Fruit fly (Drosophila melanogaster) whole organism, prepupa: Measurements from ENCODE around the gene CG7920.

ENCODE experiments used
- Blimp-1 ChIP-seq: fragments of 200-800 bp; sonication (Bioruptor generic); optimal IDR thresholded peaks from 3 replicates; lab custom pipeline; 2017; ENCODE audit warnings: missing biosample characterization, missing genetic modification characterization, mild to moderate bottlenecking, moderate library complexity, missing genetic modification reagents
- CG10631 ChIP-seq: fragments of 200-800 bp; sonication (Bioruptor generic); optimal IDR thresholded peaks from 2 replicates; lab custom pipeline; 2016; ENCODE audit warnings: missing biosample characterization, missing genetic modification characterization
- CG10669 ChIP-seq: fragments of 200-800 bp; sonication (Bioruptor generic); optimal IDR thresholded peaks from 3 replicates; lab custom pipeline; 2018; ENCODE audit warnings: missing biosample characterization, mild to moderate bottlenecking, missing genetic modification characterization, moderate library complexity
- CG11294 ChIP-seq: fragments of 200-800 bp; sonication (Bioruptor generic); IDR thresholded peaks from 2 replicates; pipeline ENCODE4 v1.3.6; 2022; ENCODE audit warnings: missing biosample characterization, missing genetic modification characterization
- CG11902 ChIP-seq: fragments of 200-800 bp; sonication (Bioruptor generic); optimal IDR thresholded peaks from 3 replicates; lab custom pipeline; 2016; ENCODE audit warnings: missing biosample characterization, missing genetic modification characterization
- CG15336 ChIP-seq: fragments of 200-800 bp; sonication (Bioruptor generic); IDR thresholded peaks from 2 replicates; pipeline ENCODE4 v1.3.6; 2022; ENCODE audit warnings: missing biosample characterization, missing genetic modification characterization
- CG1621 ChIP-seq: fragments of 200-800 bp; sonication (Bioruptor generic); optimal IDR thresholded peaks from 3 replicates; lab custom pipeline; 2018; ENCODE audit warnings: missing biosample characterization, mild to moderate bottlenecking, missing genetic modification characterization
- CG3032 ChIP-seq: fragments of 200-800 bp; optimal IDR thresholded peaks from 2 replicates; lab custom pipeline; 2019; ENCODE audit warnings: missing biosample characterization, mild to moderate bottlenecking, missing genetic modification characterization, moderate library complexity
- CG32006 ChIP-seq: fragments of 200-800 bp; sonication (Bioruptor generic); optimal IDR thresholded peaks from 3 replicates; lab custom pipeline; 2017; ENCODE audit warnings: missing biosample characterization, mild to moderate bottlenecking, missing genetic modification characterization
- CG4318 ChIP-seq: fragments of 200-800 bp; sonication (Bioruptor generic); optimal IDR thresholded peaks from 3 replicates; lab custom pipeline; 2017; ENCODE audit warnings: missing biosample characterization, mild to moderate bottlenecking, missing genetic modification characterization
- CG6163 ChIP-seq: fragments of 200-800 bp; sonication (Bioruptor generic); IDR thresholded peaks from 3 replicates; pipeline ENCODE4 v1.3.6; 2022; ENCODE audit warnings: missing biosample characterization, missing genetic modification characterization
- CG6792 ChIP-seq: fragments of 200-800 bp; sonication (Bioruptor generic); optimal IDR thresholded peaks from 3 replicates; lab custom pipeline; 2016; ENCODE audit warnings: missing biosample characterization, missing genetic modification characterization
- CG6808 ChIP-seq: fragments of 200-800 bp; sonication (Bioruptor generic); optimal IDR thresholded peaks from 3 replicates; lab custom pipeline; 2017; ENCODE audit warnings: missing biosample characterization, missing genetic modification characterization, mild to moderate bottlenecking, moderate library complexity, missing genetic modification reagents
- CG7368 ChIP-seq: fragments of 200-800 bp; sonication (Bioruptor generic); optimal IDR thresholded peaks from 3 replicates; lab custom pipeline; 2016; ENCODE audit warnings: missing biosample characterization, missing genetic modification characterization
- CG8119 ChIP-seq: fragments of 200-800 bp; sonication (Bioruptor generic); IDR thresholded peaks from 3 replicates; pipeline ENCODE4 v1.3.6; 2022; ENCODE audit warnings: missing biosample characterization, missing genetic modification characterization
- CG8319 ChIP-seq: fragments of 200-800 bp; sonication (Bioruptor generic); optimal IDR thresholded peaks from 3 replicates; lab custom pipeline; 2016; ENCODE audit warnings: missing biosample characterization, missing genetic modification characterization
- CG8632 ChIP-seq: fragments of 200-800 bp; sonication (Bioruptor generic); optimal IDR thresholded peaks from 3 replicates; lab custom pipeline; 2016; ENCODE audit warnings: missing biosample characterization, missing genetic modification characterization
- CG9139 ChIP-seq: fragments of 200-800 bp; sonication (Bioruptor generic); optimal IDR thresholded peaks from 3 replicates; lab custom pipeline; 2017; ENCODE audit warnings: missing biosample characterization, mild to moderate bottlenecking, missing genetic modification characterization
- Eip93F ChIP-seq: fragments of 200-800 bp; sonication (Bioruptor generic); optimal IDR thresholded peaks from 2 replicates; lab custom pipeline; 2016; ENCODE audit warnings: missing biosample characterization, mild to moderate bottlenecking, missing genetic modification characterization
- Ets21C ChIP-seq: fragments of 200-800 bp; sonication (Bioruptor generic); optimal IDR thresholded peaks from 3 replicates; lab custom pipeline; 2016; ENCODE audit warnings: missing biosample characterization, missing genetic modification characterization
- Ets96B ChIP-seq: fragments of 200-800 bp; optimal IDR thresholded peaks from 2 replicates; lab custom pipeline; 2019; ENCODE audit warnings: missing biosample characterization, mild to moderate bottlenecking, missing genetic modification characterization, moderate library complexity
- Gug ChIP-seq: fragments of 200-800 bp; sonication (Bioruptor generic); IDR thresholded peaks from 2 replicates; pipeline ENCODE4 v1.3.6; 2022; ENCODE audit warnings: missing biosample characterization, missing genetic modification characterization
- Hr39 ChIP-seq: fragments of 200-800 bp; sonication (Bioruptor generic); optimal IDR thresholded peaks from 2 replicates; lab custom pipeline; 2016; ENCODE audit warnings: missing biosample characterization, missing genetic modification characterization
- Lpt ChIP-seq: fragments of 200-800 bp; sonication (Bioruptor generic); optimal IDR thresholded peaks from 3 replicates; lab custom pipeline; 2016; ENCODE audit warnings: missing biosample characterization, missing genetic modification characterization
- Smox ChIP-seq: fragments of 200-800 bp; sonication (Bioruptor generic); optimal IDR thresholded peaks from 3 replicates; lab custom pipeline; 2016; ENCODE audit warnings: missing biosample characterization, missing genetic modification characterization
- acj6 ChIP-seq: fragments of 200-800 bp; sonication (Bioruptor generic); optimal IDR thresholded peaks from 3 replicates; lab custom pipeline; 2016; ENCODE audit warnings: missing biosample characterization, missing genetic modification characterization
- dac ChIP-seq: fragments of 200-800 bp; sonication (Bioruptor generic); optimal IDR thresholded peaks from 2 replicates; lab custom pipeline; 2017; ENCODE audit warnings: missing biosample characterization, mild to moderate bottlenecking, missing genetic modification characterization
- dsx ChIP-seq: fragments of 200-800 bp; optimal IDR thresholded peaks from 3 replicates; lab custom pipeline; 2019; ENCODE audit warnings: missing biosample characterization, mild to moderate bottlenecking, missing genetic modification characterization, moderate library complexity; ENCODE audit not compliant: poor library complexity, severe bottlenecking
- eg ChIP-seq: fragments of 200-800 bp; sonication (Bioruptor generic); IDR thresholded peaks from 3 replicates; pipeline ENCODE4 v1.3.6; 2022; ENCODE audit warnings: missing biosample characterization, missing genetic modification characterization
- esn ChIP-seq: fragments of 200-800 bp; sonication (Bioruptor generic); optimal IDR thresholded peaks from 2 replicates; lab custom pipeline; 2016; ENCODE audit warnings: missing biosample characterization, mild to moderate bottlenecking, missing genetic modification characterization, moderate library complexity
- pdm3 ChIP-seq: fragments of 200-800 bp; sonication (Bioruptor generic); optimal IDR thresholded peaks from 3 replicates; lab custom pipeline; 2016; ENCODE audit warnings: missing biosample characterization, missing genetic modification characterization
- spab ChIP-seq: fragments of 200-800 bp; sonication (Bioruptor generic); optimal IDR thresholded peaks from 2 replicates; lab custom pipeline; 2017; ENCODE audit warnings: missing biosample characterization, mild to moderate bottlenecking, missing genetic modification characterization, missing genetic modification reagents
- ss ChIP-seq, 2 experiments: fragments of 200-800 bp; sonication (Bioruptor generic); optimal IDR thresholded peaks; 2 replicates in 1 of 2; 3 replicates in 1 of 2; lab custom pipeline; 2017 to 2018; ENCODE audit warnings: mild to moderate bottlenecking in 2 of 2, missing biosample characterization in 2 of 2, missing genetic modification characterization in 2 of 2, moderate library complexity in 1 of 2
- vri ChIP-seq: fragments of 200-800 bp; sonication (Bioruptor generic); optimal IDR thresholded peaks from 3 replicates; lab custom pipeline; 2016; ENCODE audit warnings: missing biosample characterization, mild to moderate bottlenecking, missing genetic modification characterization

Gene CG7920

dm6 chr3R:30004648-30005047, 10.4 kb downstream of the CG7920 start, which contains the start of the genes Nlp and Nph (continued):
- TF ChIP-seq Eip93F (GFP tag; lab: Kevin White, UChicago) (no peak), CG32006 (GFP tag; lab: Kevin White, UChicago) (no peak), pdm3 (GFP tag; lab: Kevin White, UChicago) (no peak), Hr39 (GFP tag; lab: Kevin White, UChicago) (peak; percentile 27), esn (peak; percentile 34), CG11294 (GFP tag; lab: Robert Waterston, UW) (no peak), Smox (GFP tag; lab: Kevin White, UChicago) (no peak), CG15336 (GFP tag; lab: Robert Waterston, UW) (no peak), CG10669 (GFP tag; lab: Kevin White, UChicago) (no peak), CG7368 (GFP tag; lab: Kevin White, UChicago) (no peak), CG6792 (no peak), spab (GFP tag; lab: Kevin White, UChicago) (no peak), Lpt (no peak), Blimp-1 (GFP tag; lab: Kevin White, UChicago) (no peak), CG6808 (GFP tag; lab: Kevin White, UChicago) (no peak), CG10631 (GFP tag; lab: Kevin White, UChicago) (no peak), CG6163 (no peak)

dm6 chr3R:30000286-30000685, 14.8 kb downstream of the CG7920 start, which contains the start of gene Tace:
Gene Tace (plus strand): TSS chr3R:30000530.
- TF ChIP-seq Gug = no peak
- no peak for TF ChIP-seq Ets96B (tag; lab: Kevin White, UChicago)
- no peak for TF ChIP-seq CG1621 (tag; lab: Kevin White, UChicago)
- TF ChIP-seq CG8319 (GFP tag; lab: Kevin White, UChicago) = no peak
- TF ChIP-seq acj6 (GFP tag; lab: Kevin White, UChicago) = no peak
- no peak for TF ChIP-seq Ets21C (GFP tag; lab: Kevin White, UChicago)
- TF ChIP-seq CG4318 = no peak
- TF ChIP-seq Lpt = no peak
- TF ChIP-seq CG8119 = no peak
- no peak for TF ChIP-seq Hr39 (GFP tag; lab: Kevin White, UChicago)
- no peak for TF ChIP-seq vri (GFP tag; lab: Kevin White, UChicago)
- no peak for TF ChIP-seq dac (GFP tag; lab: Kevin White, UChicago)
- no peak for TF ChIP-seq CG3032 (tag; lab: Kevin White, UChicago)
- TF ChIP-seq eg (GFP tag; lab: Robert Waterston, UW) = no peak
- TF ChIP-seq pdm3 (GFP tag; lab: Kevin White, UChicago) = no peak
- TF ChIP-seq spab (GFP tag; lab: Kevin White, UChicago) = no peak
- no peak for TF ChIP-seq CG10669 (GFP tag; lab: Kevin White, UChicago)

dm6 chr3R:29999495-29999894, 15.6 kb downstream of the CG7920 start, which contains the start of gene CG34298:
Gene CG34298 (plus strand): TSS chr3R:29999795.
- no peak for TF ChIP-seq CG9139 (GFP tag; lab: Kevin White, UChicago)
- TF ChIP-seq CG8632 (GFP tag; lab: Kevin White, UChicago) = no peak
- no peak for TF ChIP-seq CG3032 (tag; lab: Kevin White, UChicago)
- TF ChIP-seq Eip93F (GFP tag; lab: Kevin White, UChicago) = no peak
- TF ChIP-seq dsx = no peak
- TF ChIP-seq Lpt = no peak
- TF ChIP-seq vri (GFP tag; lab: Kevin White, UChicago) = no peak
- TF ChIP-seq acj6 (GFP tag; lab: Kevin White, UChicago) = no peak
- no peak for TF ChIP-seq CG8119
- TF ChIP-seq Gug = no peak
- TF ChIP-seq Smox (GFP tag; lab: Kevin White, UChicago) = no peak
- no peak for TF ChIP-seq CG6163
- no peak for TF ChIP-seq CG11902 (GFP tag; lab: Kevin White, UChicago)
- no peak for TF ChIP-seq CG15336 (GFP tag; lab: Robert Waterston, UW)
- no peak for TF ChIP-seq ss (GFP tag; optimal IDR thresholded peaks at IDR 0.05; lab: Kevin White, UChicago)
